Fruit fly (Drosophila melanogaster) whole organism: ENCODE results near the gene Scox.
A peak's percentile ranks its signal among the peaks of the same experiment; 100 is the strongest.

Experiments
- Dll ChIP-seq: fragments of >200 bp; optimal IDR thresholded peaks from 2 replicates; lab custom pipeline; 2017
- pan ChIP-seq: fragments of >200 bp; optimal IDR thresholded peaks from 2 replicates; lab custom pipeline; 2017
- usp ChIP-seq: fragments of >200 bp; optimal IDR thresholded peaks from 2 replicates; lab custom pipeline; 2017; ENCODE audit warnings: missing biosample characterization, missing genetic modification characterization, mixed read lengths

DNA sequence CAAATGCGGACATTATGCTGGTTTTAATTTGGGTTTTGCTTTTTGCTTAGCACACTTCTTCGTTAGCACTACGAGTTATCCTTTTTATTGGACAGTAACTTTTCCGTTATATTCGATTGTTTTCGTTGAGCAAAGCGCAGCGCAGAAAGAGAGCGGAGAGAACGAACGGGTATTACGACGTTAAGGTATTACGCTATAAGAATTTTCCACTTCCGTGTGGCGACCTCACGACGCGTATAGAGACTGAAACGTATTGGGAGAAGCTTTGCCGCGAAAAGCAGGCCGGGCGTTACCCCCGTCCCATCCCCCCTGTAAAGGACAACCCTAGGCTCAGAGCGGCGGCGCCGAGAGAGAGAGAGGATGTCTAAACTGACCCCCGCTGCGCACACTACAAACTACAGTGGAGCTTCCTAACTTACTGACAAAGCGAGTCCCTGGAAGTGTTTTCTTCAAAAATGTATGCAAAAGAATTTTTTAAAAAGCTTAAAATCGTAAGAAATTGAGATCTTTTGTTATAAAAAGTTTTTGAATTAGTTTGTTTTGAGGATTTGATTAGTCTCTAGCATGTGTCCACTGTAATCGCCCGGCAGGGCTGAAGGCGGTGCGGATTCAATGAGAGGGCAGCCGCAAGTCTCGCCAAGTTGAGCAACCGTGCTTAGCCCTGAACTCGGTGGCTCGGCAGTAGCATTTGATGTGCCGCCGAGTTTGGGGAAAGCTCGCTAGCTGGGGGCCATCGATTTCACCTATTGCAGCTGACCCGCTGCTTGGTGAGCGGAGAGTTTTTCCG, 36.1 kb upstream of the Scox start:
- peak; percentile 65 for TF ChIP-seq pan (lab: Kevin White, UChicago)
- no peak for TF ChIP-seq Dll (lab: Kevin White, UChicago)
- TF ChIP-seq usp (GFP tag; lab: Kevin White, UChicago), result no peak
